Fruit fly (Drosophila melanogaster): ENCODE measurements around the gene CG4080.
A peak's percentile ranks its signal among the peaks of the same experiment; 100 is the strongest.

The CG4080 gene

dm6 chr3L:9410754-9411423 is 11.9 kb upstream of the CG4080 start, which contains the start of the genes CG4022 and Cpsf5 (continued):
- TF ChIP-seq NC2β (GFP tag; optimal IDR thresholded peaks at IDR 0.05) (peak; percentile 44), HLHmδ (GFP tag; optimal IDR thresholded peaks at IDR 0.05) (no peak), nom (GFP tag; optimal IDR thresholded peaks at IDR 0.05) (peak; percentile 28), sisA (GFP tag; IDR thresholded peaks at IDR 0.05) (peak; percentile 82), Aef1 (GFP tag; IDR thresholded peaks at IDR 0.05) (peak; percentile 76), Abd-B (GFP tag; optimal IDR thresholded peaks at IDR 0.05) (peak; percentile 86), Kr (GFP tag; optimal IDR thresholded peaks at IDR 0.05) (no peak), vvl (GFP tag; IDR thresholded peaks at IDR 0.05) (peak; percentile 85), CG17186 (GFP tag; optimal IDR thresholded peaks at IDR 0.05) (peak; percentile 90), CG8944 (GFP tag; optimal IDR thresholded peaks at IDR 0.05) (peak; percentile 3), tin (GFP tag; optimal IDR thresholded peaks at IDR 0.05) (peak; percentile 81), H15 (GFP tag; IDR thresholded peaks at IDR 0.05) (peak; percentile 69; the same call in 2 of the 3 replicates), bsh (GFP tag; optimal IDR thresholded peaks at IDR 0.05) (peak in 1 of 2 experiments; percentile 87), CG13123 (GFP tag; optimal IDR thresholded peaks at IDR 0.05) (peak; percentile 74), slou (GFP tag; optimal IDR thresholded peaks at IDR 0.05) (peak; percentile 51), Med (GFP tag) (peak; percentile 92), ewg (GFP tag; optimal IDR thresholded peaks at IDR 0.05) (peak; percentile 79), crol (GFP tag; IDR thresholded peaks at IDR 0.05) (no peak), knrl (GFP tag; IDR thresholded peaks at IDR 0.05; ENCODE audit: partially characterized antibody) (peak; percentile 61), CG12219 (GFP tag; optimal IDR thresholded peaks at IDR 0.05) (peak; percentile 69), CG17328 (GFP tag; IDR thresholded peaks at IDR 0.05) (peak; percentile 87), slbo (GFP tag; IDR thresholded peaks at IDR 0.05) (peak; percentile 90), z (GFP tag; IDR thresholded peaks at IDR 0.05) (no peak), vnd (GFP tag; IDR thresholded peaks at IDR 0.05; ENCODE audit: partially characterized antibody) (no peak), CG18599 (GFP tag; optimal IDR thresholded peaks at IDR 0.05) (peak; percentile 88), CG10979 (tag; optimal IDR thresholded peaks at IDR 0.05) (peak; percentile 74), CG1024 (GFP tag; IDR thresholded peaks at IDR 0.05) (peak; percentile 66), Sox100B (GFP tag; optimal IDR thresholded peaks at IDR 0.05) (peak; percentile 71), oc (tag; optimal IDR thresholded peaks at IDR 0.05) (peak; percentile 63), stwl (tag; optimal IDR thresholded peaks at IDR 0.05) (peak; percentile 73), CG3847 (GFP tag; IDR thresholded peaks at IDR 0.05) (peak; percentile 88), CG4730 (GFP tag; IDR thresholded peaks at IDR 0.05) (peak; percentile 62), CG10431 (GFP tag; optimal IDR thresholded peaks at IDR 0.05) (peak; percentile 81), Atf6 (GFP tag; IDR thresholded peaks at IDR 0.05) (peak; percentile 85), Blimp-1 (GFP tag; optimal IDR thresholded peaks at IDR 0.05) (peak; percentile 79), CG17385 (GFP tag; optimal IDR thresholded peaks at IDR 0.05) (peak; percentile 81), CG10654 (GFP tag; optimal IDR thresholded peaks at IDR 0.05) (peak; percentile 80), CG2129 (GFP tag; IDR thresholded peaks at IDR 0.05; ENCODE audit: partially characterized antibody) (no peak), zen2 (GFP tag; IDR thresholded peaks at IDR 0.05; ENCODE audit: partially characterized antibody) (no peak; the same call in 2 of the 3 replicates), org-1 (GFP tag; optimal IDR thresholded peaks at IDR 0.05) (peak; percentile 45), CG7786 (GFP tag; optimal IDR thresholded peaks at IDR 0.05) (peak; percentile 34), Hr39 (optimal IDR thresholded peaks at IDR 0.05) (no peak), CG15269 (tag; optimal IDR thresholded peaks at IDR 0.05) (peak; percentile 88), Chrac-16 (GFP tag; optimal IDR thresholded peaks at IDR 0.05) (peak; percentile 85), otp (GFP tag; IDR thresholded peaks at IDR 0.05) (peak; percentile 74; the same call in 1 of the 3 replicates), tll (GFP tag; optimal IDR thresholded peaks at IDR 0.05) (no peak), CG6175 (GFP tag; IDR thresholded peaks at IDR 0.05) (peak; percentile 19; the same call in 1 of the 3 replicates), sens (GFP tag) (peak; percentile 92), mld (GFP tag; IDR thresholded peaks at IDR 0.05; ENCODE audit: partially characterized antibody) (no peak)

Data from whole organism, embryonic.